Fruit fly (Drosophila melanogaster): ENCODE data around the gene blot.

blot gene

DNA sequence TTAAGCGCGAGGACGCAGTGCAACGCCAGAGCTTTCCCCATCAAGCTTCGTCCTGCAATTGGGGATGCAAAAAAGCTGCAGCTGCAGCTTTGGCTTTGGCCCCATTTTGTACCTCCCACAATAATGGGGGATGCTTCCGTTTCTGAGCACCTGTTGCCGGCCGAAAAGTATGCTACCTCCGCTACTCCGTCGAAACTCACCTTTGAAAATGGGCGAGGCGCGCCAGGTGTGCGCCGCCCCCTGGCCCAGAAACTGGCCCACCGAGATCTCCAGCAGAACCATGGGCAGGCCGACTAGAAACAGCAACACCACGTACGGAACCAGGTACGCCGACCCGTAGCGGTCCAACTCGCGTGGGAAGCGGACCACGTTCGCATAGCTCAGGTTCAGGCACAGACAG, 19.9 kb downstream of the blot start:
- no peak for TF ChIP-seq noc (tag; optimal IDR thresholded peaks at IDR 0.05)

DNA sequence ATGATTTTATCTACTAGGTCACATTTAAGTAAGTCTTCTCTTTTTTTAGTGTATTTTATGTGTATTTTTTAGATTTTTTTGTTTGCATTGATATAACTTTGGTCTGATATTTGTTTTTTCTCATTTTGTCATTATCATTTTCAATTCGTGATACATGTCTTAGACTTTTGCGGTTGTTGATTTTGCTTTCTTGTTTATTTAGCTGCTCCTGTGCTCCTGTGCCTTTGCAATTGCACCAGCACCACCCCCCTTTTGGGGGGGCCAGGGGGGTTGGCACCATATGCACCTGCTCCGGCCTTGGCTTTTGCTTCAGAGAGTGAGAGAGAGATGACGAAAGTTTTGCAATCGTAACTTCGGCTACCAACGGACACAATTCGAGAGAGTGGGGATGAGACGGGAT, 20.4 kb downstream of the blot start:
- no peak for TF ChIP-seq noc (tag; optimal IDR thresholded peaks at IDR 0.05)

DNA sequence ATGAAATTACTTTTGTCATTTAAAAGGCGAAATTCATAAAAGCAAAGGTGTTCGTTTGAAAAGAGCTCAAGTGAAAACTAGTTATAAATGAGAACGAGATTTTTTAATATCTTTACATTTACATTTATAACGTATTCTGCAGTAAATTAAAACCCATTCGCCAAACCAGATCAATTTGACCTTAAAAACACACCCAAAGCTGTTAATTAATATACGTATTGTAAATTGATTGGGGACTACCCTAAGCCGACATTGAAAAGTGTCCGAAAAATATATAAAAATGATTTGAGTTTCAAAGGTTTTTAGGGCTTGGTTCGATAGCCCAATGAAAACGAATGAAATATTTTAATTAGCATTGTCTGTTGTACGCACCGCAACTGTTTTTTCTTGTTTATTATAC, 22.3 kb downstream of the blot start:
- TF ChIP-seq noc (tag; optimal IDR thresholded peaks at IDR 0.05) = no peak

DNA sequence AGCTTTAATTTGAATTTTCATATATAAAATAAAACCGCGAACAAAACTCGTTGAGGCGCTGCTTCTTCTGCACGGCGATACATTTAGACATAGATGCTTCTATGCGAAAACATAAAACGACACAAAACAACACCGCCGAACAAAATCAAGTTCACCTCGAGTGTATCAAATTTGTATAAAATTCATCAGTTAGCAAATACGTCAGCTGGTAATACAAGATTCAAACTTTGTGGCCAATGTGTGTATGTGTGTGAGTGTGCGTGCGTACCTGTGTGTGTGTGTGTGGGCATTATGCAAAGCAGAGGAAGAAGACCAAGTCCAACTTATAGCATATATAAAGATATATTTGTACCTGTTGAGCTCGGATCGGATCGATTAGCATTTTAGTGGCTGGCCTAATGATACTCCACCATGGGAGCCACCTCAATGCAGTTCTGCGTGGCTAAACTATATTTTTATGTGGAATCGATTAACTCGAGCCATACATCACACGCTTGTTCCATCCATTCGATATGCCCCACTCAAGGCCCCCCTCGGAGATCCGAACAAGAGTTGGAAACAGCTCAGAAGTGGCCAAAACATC, 26.8 kb downstream of the blot start:
- no peak for TF ChIP-seq noc (tag; optimal IDR thresholded peaks at IDR 0.05)

DNA sequence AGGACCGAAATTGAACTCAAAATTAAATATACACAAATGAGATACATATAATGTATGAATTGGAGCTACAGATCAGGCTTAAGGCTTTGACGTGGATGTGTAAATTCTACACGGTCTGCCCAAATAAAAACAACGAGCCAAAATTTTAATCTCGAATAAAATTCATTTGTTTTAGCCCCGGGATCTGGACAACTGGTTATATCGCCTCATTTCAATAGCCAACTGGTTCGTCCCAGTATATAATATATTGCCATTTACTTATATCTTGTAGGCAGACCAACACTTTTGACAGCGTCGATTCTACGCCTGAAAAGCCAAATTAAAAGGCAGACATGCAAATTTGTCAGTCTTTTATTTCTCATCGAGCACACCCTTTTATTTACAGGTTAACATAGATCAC, 28.2 kb downstream of the blot start:
- no peak for TF ChIP-seq noc (tag; optimal IDR thresholded peaks at IDR 0.05)

- no peak for TF ChIP-seq noc (tag; optimal IDR thresholded peaks at IDR 0.05)
These were observed 28.9 kb downstream of the blot start for dm6 chr3L:17392412-17392811.

- no peak for TF ChIP-seq noc (tag; optimal IDR thresholded peaks at IDR 0.05)
These were observed 30.2 kb downstream of the blot start for dm6 chr3L:17391132-17391531.

dm6 chr3L:17388895-17389294, 32.4 kb downstream of the blot start, which contains the start of gene CG13731:
TSS of gene CG13731 (minus strand) at chr3L:17388956.
- TF ChIP-seq noc (tag; optimal IDR thresholded peaks at IDR 0.05) = no peak

DNA sequence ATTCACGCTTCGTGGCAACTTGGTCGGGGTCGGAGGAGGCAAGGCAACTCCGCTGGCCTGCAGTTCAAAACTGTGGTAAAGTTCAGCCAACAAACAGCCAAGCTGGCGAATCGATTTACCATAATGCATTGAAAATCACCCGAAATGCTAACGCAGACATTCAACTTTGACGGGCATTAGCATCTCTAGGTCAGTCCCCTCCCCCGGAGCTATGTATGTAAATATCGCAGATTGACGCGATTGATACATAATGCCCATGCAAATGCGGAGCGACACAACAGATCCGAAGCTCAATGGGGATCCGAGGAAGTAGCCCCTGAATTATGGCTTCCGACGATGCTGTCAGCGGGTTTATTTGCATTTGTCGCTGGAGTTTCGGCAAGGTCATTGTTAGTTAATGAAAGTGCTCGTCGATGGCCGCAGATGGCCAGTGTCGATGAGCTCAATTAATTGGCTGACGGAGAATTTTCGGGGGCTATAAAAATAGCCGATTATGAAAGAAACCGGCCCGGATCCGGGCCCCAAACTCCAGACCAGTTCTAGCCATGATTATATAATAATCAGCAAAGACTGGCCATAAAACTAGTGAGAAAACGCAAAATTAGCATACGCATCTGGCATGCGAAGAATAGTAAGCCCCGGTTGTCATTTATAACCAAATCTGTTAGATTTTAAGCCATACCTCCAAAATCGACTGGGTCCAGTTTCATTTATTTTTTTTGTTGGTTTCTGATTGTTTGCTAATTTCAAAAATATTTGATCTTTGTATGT, 34.5 kb downstream of the blot start:
- TF ChIP-seq noc (tag; optimal IDR thresholded peaks at IDR 0.05) = no peak

- no peak for TF ChIP-seq noc (tag; optimal IDR thresholded peaks at IDR 0.05)
These were observed 37.6 kb downstream of the blot start for dm6 chr3L:17383714-17384113.

DNA sequence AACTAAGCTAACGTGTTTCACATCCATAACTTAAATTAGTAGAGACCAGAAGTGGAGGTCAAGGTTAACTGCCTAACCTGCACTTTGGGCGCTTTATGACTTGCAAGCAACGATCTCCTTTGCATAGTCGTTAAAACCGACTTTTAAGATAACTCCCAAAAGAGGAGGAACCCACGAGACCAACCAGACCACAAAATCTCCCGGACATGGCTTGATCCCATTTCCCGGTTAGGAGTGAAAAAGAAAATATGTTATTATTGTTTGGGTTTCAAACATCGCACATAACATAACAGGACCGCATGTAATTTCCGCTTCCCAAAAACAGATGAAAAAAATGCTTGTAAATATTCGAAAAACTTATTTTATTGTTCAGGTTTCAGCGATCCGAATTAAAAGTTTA, 38.0 kb downstream of the blot start:
- no peak for TF ChIP-seq noc (tag; optimal IDR thresholded peaks at IDR 0.05)

- no peak for TF ChIP-seq noc (tag; optimal IDR thresholded peaks at IDR 0.05)
These were observed 38.7 kb downstream of the blot start, which contains the start of gene CG13728 for dm6 chr3L:17382628-17383027. TSS of gene CG13728 (minus strand) at chr3L:17382728.

- no peak for TF ChIP-seq noc (tag; optimal IDR thresholded peaks at IDR 0.05)
These were observed 39.3 kb downstream of the blot start for dm6 chr3L:17381990-17382389.

DNA sequence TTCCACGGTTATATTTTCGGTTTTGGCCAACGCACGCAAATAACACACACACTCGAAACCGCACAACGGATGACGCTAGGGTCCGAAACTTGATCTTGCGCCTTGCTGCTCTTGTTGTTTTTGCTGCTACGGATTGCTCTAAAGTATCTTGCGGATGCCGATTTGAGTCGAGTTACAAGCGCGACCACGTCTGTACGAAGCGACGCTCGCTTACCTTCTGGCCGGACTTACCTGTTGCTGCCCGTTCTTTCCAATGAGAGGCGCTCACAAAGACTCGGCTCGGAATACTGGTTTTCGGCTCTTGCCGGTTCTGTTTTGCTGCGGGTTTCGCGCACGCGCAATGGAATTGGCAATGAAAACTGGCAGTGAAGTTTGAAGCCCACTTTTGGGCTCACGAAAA, 42.0 kb downstream of the blot start, which contains the start of gene Cad74A:
Cad74A (minus strand) TSS at position 220 of the 400 bp plus-strand sequence.
- no peak for TF ChIP-seq noc (tag; optimal IDR thresholded peaks at IDR 0.05)

- no peak for TF ChIP-seq noc (tag; optimal IDR thresholded peaks at IDR 0.05)
These were observed 46.2 kb downstream of the blot start for dm6 chr3L:17374956-17375621.

- no peak for TF ChIP-seq noc (tag; optimal IDR thresholded peaks at IDR 0.05)
These were observed 54.4 kb downstream of the blot start for dm6 chr3L:17366936-17367335.

- TF ChIP-seq noc (tag; optimal IDR thresholded peaks at IDR 0.05) = no peak
These were observed 57.3 kb downstream of the blot start for dm6 chr3L:17364023-17364422.

All from whole organism, larva.